Fruit fly (Drosophila melanogaster) whole organism, pupa: ENCODE results near the gene Cdc14.

Experiments
- CG10348 ChIP-seq: fragments of 200-800 bp; sonication (Bioruptor generic); IDR thresholded peaks from 2 replicates; pipeline ENCODE4 v1.3.6; 2022; ENCODE audit warnings: missing biosample characterization, missing genetic modification characterization
- CG12605 ChIP-seq: fragments of 200-800 bp; sonication (Bioruptor generic); IDR thresholded peaks from 2 replicates; pipeline ENCODE4 v1.3.6; 2022; ENCODE audit warnings: missing biosample characterization, missing genetic modification characterization
- CG13204 ChIP-seq: fragments of 200-800 bp; sonication (Bioruptor generic); optimal IDR thresholded peaks from 2 replicates; lab custom pipeline; 2018; ENCODE audit warnings: missing biosample characterization, mild to moderate bottlenecking, missing genetic modification characterization, moderate library complexity
- CG14655 ChIP-seq: fragments of 200-800 bp; sonication (Bioruptor generic); optimal IDR thresholded peaks from 3 replicates; lab custom pipeline; 2017; ENCODE audit warnings: mild to moderate bottlenecking, missing biosample characterization, missing genetic modification reagents, missing genetic modification characterization
- CG15710 ChIP-seq: fragments of 200-800 bp; sonication (Bioruptor generic); optimal IDR thresholded peaks from 2 replicates; lab custom pipeline; 2018; ENCODE audit warnings: missing biosample characterization, mild to moderate bottlenecking, missing genetic modification characterization, moderate library complexity
- CG17806 ChIP-seq: fragments of 200-800 bp; sonication (Bioruptor generic); optimal IDR thresholded peaks from 2 replicates; lab custom pipeline; 2018; ENCODE audit warnings: missing biosample characterization, mild to moderate bottlenecking, missing genetic modification characterization, moderate library complexity
- CG32121 ChIP-seq: fragments of 200-800 bp; sonication (Bioruptor generic); IDR thresholded peaks from 2 replicates; pipeline ENCODE4 v1.3.6; 2022; ENCODE audit warnings: missing biosample characterization, missing genetic modification characterization
- CG34367 ChIP-seq: fragments of 200-800 bp; sonication (Bioruptor generic); optimal IDR thresholded peaks from 2 replicates; lab custom pipeline; 2018; ENCODE audit warnings: missing biosample characterization, mild to moderate bottlenecking, missing genetic modification characterization
- CG4496 ChIP-seq: fragments of 200-800 bp; sonication (Bioruptor generic); IDR thresholded peaks from 3 replicates; pipeline ENCODE4 v1.3.6; 2022; ENCODE audit warnings: missing biosample characterization, missing genetic modification characterization
- CG8159 ChIP-seq: fragments of 200-800 bp; sonication (Bioruptor generic); optimal IDR thresholded peaks from 3 replicates; lab custom pipeline; 2018; ENCODE audit warnings: missing biosample characterization, mild to moderate bottlenecking, missing genetic modification characterization, moderate library complexity
- CG8301 ChIP-seq: fragments of 200-800 bp; sonication (Bioruptor generic); optimal IDR thresholded peaks from 2 replicates; lab custom pipeline; 2018; ENCODE audit warnings: missing biosample characterization, mild to moderate bottlenecking, missing genetic modification characterization
- CG9948 ChIP-seq: fragments of 200-800 bp; sonication (Bioruptor generic); optimal IDR thresholded peaks from 2 replicates; lab custom pipeline; 2018; ENCODE audit warnings: missing biosample characterization, mild to moderate bottlenecking, missing genetic modification characterization, moderate library complexity
- D1 ChIP-seq: fragments of 200-800 bp; sonication (Bioruptor generic); optimal IDR thresholded peaks from 2 replicates; lab custom pipeline; 2018; ENCODE audit warnings: missing biosample characterization, mild to moderate bottlenecking, missing genetic modification characterization, moderate library complexity
- EcR ChIP-seq: fragments of 200-800 bp; sonication (Bioruptor generic); optimal IDR thresholded peaks from 3 replicates; lab custom pipeline; 2019; ENCODE audit warnings: missing biosample characterization, missing genetic modification characterization, mild to moderate bottlenecking, moderate library complexity, missing genetic modification reagents
- Ets98B ChIP-seq: fragments of 200-800 bp; sonication (Bioruptor generic); IDR thresholded peaks from 2 replicates; pipeline ENCODE4 v1.3.6; 2022; ENCODE audit warnings: missing biosample characterization, missing genetic modification characterization
- Pif1A ChIP-seq: fragments of 200-800 bp; sonication (Bioruptor generic); optimal IDR thresholded peaks from 3 replicates; lab custom pipeline; 2016; ENCODE audit warnings: missing biosample characterization, missing genetic modification characterization
- Pif1B ChIP-seq: fragments of 200-800 bp; sonication (Bioruptor generic); optimal IDR thresholded peaks from 3 replicates; lab custom pipeline; 2016; ENCODE audit warnings: missing biosample characterization, missing genetic modification characterization
- Snoo ChIP-seq: fragments of 200-800 bp; sonication (Bioruptor generic); optimal IDR thresholded peaks from 3 replicates; lab custom pipeline; 2017; ENCODE audit warnings: missing biosample characterization, mild to moderate bottlenecking, missing genetic modification characterization, inconsistent platforms
- fd96Ca ChIP-seq: fragments of 200-800 bp; sonication (Bioruptor generic); IDR thresholded peaks from 3 replicates; pipeline ENCODE4 v1.3.6; 2022; ENCODE audit warnings: missing biosample characterization, missing genetic modification characterization
- gl ChIP-seq: fragments of 200-800 bp; sonication (Bioruptor generic); optimal IDR thresholded peaks from 2 replicates; lab custom pipeline; 2018; ENCODE audit warnings: missing biosample characterization, mild to moderate bottlenecking, missing genetic modification characterization
- rn ChIP-seq: fragments of 200-800 bp; sonication (Bioruptor generic); IDR thresholded peaks from 2 replicates; pipeline ENCODE4 v1.3.6; 2022; ENCODE audit warnings: missing biosample characterization, missing genetic modification characterization

The Cdc14 gene

dm6 chr2L:7810519-7810918, at the start of gene Cdc14:
Gene Cdc14 (minus strand): TSS chr2L:7810703.
- TF ChIP-seq CG10348 (no peak), CG4496 (GFP tag; lab: Robert Waterston, UW) (no peak), Pif1B (GFP tag; lab: Kevin White, UChicago) (peak; percentile 16), CG17806 (tag; lab: Kevin White, UChicago) (no peak), D1 (tag; lab: Kevin White, UChicago) (no peak), EcR (GFP tag; lab: Kevin White, UChicago) (peak; percentile 17), CG15710 (tag; lab: Kevin White, UChicago) (no peak), CG9948 (tag; lab: Kevin White, UChicago) (no peak), rn (no peak), Ets98B (peak; percentile 18; the same call in 1 of the 2 replicates), CG12605 (no peak), CG14655 (no peak)

- TF ChIP-seq CG4496 (GFP tag; lab: Robert Waterston, UW) (peak; percentile 65), EcR (GFP tag; lab: Kevin White, UChicago) (peak; percentile 92), CG8159 (peak; percentile 20)
Observed at dm6 chr2L:7856380-7857127, 46.1 kb upstream of the Cdc14 start, which contains the start of gene lectin-28C. Gene lectin-28C (plus strand): TSS chr2L:7857077.

DNA sequence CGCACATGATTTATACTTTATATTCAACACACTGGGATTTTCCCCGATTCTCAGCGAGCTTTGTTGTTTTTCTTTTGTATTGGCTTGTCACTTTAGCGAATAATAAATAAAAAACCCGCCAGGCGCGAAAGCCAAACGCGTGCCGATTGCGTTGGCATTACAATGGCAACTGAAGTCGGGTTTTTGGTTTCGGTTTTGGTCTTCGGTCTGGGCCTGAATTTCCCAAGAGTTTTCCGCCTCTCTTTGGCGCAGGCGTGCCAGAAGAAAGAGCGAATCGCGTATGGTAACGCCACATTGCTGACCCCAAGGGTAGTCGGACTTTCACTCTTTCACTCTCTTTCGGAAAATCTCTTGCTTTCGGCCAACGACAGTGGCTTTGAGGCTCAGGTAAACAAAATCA, 44.6 kb upstream of the Cdc14 start, which contains the start of gene CG14535:
Gene CG14535, minus strand, starts transcription at position 368 of the 400 bp plus-strand sequence.
- 0 out of 3 replicates have a peak, but pooled peaks have one; percentile 19 for TF ChIP-seq CG4496 (GFP tag; lab: Robert Waterston, UW)
- no peak for TF ChIP-seq EcR (GFP tag; lab: Kevin White, UChicago)
- TF ChIP-seq Ets98B, result peak; percentile 68
- no peak for TF ChIP-seq Pif1A
- 0 out of 2 replicates have a peak, but pooled peaks have one; percentile 12 for TF ChIP-seq CG12605

DNA sequence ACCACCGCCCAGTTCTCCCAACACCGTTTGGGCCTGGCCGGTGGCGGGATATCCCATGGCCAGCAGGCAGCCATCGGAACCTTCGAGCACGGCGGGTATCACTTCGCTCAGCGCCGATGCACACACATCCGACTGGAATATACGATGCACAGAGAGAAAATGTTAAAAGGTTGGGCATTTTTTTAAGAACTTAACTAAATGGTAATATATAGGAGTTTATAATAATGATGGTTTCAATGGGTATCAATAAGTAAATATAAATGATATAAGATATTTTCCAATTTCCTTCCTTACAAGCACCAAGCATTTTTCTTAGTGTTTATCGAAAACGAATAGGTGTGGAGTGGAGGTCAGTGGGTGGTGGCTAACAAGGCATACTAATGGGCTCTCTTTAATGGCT, 41.1 kb upstream of the Cdc14 start:
- peak; percentile 2 for TF ChIP-seq CG17806 (tag; lab: Kevin White, UChicago)
- peak; percentile 0 for TF ChIP-seq CG8159
- peak; percentile 9 for TF ChIP-seq CG14655
- no peak for TF ChIP-seq CG8301 (tag; lab: Kevin White, UChicago)

dm6 chr2L:7850406-7850805, 39.9 kb upstream of the Cdc14 start:
- TF ChIP-seq fd96Ca (GFP tag; lab: Robert Waterston, UW) (no peak), gl (tag; lab: Kevin White, UChicago) (no peak), Snoo (tag; lab: Kevin White, UChicago) (no peak), CG15710 (tag; lab: Kevin White, UChicago) (no peak), CG32121 (GFP tag; lab: Robert Waterston, UW) (no peak), CG9948 (tag; lab: Kevin White, UChicago) (no peak), Pif1A (no peak), CG8159 (no peak), CG17806 (tag; lab: Kevin White, UChicago) (no peak), rn (no peak), CG13204 (GFP tag; lab: Kevin White, UChicago) (no peak)
- TF ChIP-seq, all 21 proteins: peak for 0

DNA sequence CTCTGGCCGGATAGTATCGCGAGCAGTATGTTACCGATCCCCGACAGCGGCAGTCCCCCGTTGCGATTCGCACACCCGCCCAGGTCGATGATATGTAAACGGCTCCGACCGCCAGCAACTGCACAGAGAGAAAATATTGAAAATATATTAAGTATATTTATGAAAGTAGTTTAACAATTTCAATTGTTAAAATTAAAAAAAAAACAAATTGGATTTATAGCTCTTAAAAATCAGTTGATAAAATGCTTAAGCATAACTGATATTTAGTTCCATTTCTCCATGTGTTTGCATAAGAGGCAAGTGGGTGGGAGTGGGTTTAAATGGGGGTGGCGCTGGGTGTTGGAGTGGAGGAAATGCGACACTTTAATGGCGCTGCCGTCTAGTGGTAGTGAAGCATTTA, 39.0 kb upstream of the Cdc14 start:
- peak; percentile 20 for TF ChIP-seq CG8159
- TF ChIP-seq Pif1B (GFP tag; lab: Kevin White, UChicago), result no peak
- 0 out of 2 replicates have a peak, but pooled peaks have one; percentile 15 for TF ChIP-seq CG32121 (GFP tag; lab: Robert Waterston, UW)
- TF ChIP-seq CG14655, result peak; percentile 12

- TF ChIP-seq D1 (tag; lab: Kevin White, UChicago), result no peak
- no peak for TF ChIP-seq CG8301 (tag; lab: Kevin White, UChicago)
- no peak for TF ChIP-seq CG34367 (tag; lab: Kevin White, UChicago)
- TF ChIP-seq rn, result no peak
Observed at dm6 chr2L:7841244-7841643, 30.7 kb upstream of the Cdc14 start.

- no peak for TF ChIP-seq D1 (tag; lab: Kevin White, UChicago)
- no peak for TF ChIP-seq CG9948 (tag; lab: Kevin White, UChicago)
- no peak for TF ChIP-seq EcR (GFP tag; lab: Kevin White, UChicago)
- no peak for TF ChIP-seq CG14655
- no peak for TF ChIP-seq Snoo (tag; lab: Kevin White, UChicago)
- no peak for TF ChIP-seq Pif1B (GFP tag; lab: Kevin White, UChicago)
- no peak for TF ChIP-seq CG13204 (GFP tag; lab: Kevin White, UChicago)
- TF ChIP-seq CG15710 (tag; lab: Kevin White, UChicago), result no peak
- TF ChIP-seq fd96Ca (GFP tag; lab: Robert Waterston, UW), result no peak
- TF ChIP-seq CG32121 (GFP tag; lab: Robert Waterston, UW), result no peak
- no peak for TF ChIP-seq Ets98B
- no peak for TF ChIP-seq rn
Observed at dm6 chr2L:7840152-7840551, 29.6 kb upstream of the Cdc14 start, which contains the start of gene CG14537. Gene CG14537 (plus strand): TSS chr2L:7840452.
